Fruit fly (Drosophila melanogaster): ENCODE results near the gene Octbeta1R.

- TF ChIP-seq CTCF (optimal IDR thresholded peaks at IDR 0.05) (no peak), CG8478 (optimal IDR thresholded peaks at IDR 0.05) (no peak)
These were observed 28.0 kb downstream of the Octbeta1R start for dm6 chr3R:22525073-22525413.
